Worm (Caenorhabditis elegans) whole organism, midembryonic: ENCODE measurements around the gene irld-24.

Experiments used
- T22C8.4 ChIP-seq: fragments of 200-800 bp; sonication (Bioruptor generic); IDR thresholded peaks from 2 replicates; pipeline ENCODE4 v1.3.6; 2022; ENCODE audit warnings: missing genetic modification characterization, missing compliant biosample characterization
- cog-1 ChIP-seq: sonication (generic microtip); optimal IDR thresholded peaks from 2 replicates; lab custom pipeline; 2016; ENCODE audit warnings: missing genetic modification characterization, missing compliant biosample characterization
- flt-1 ChIP-seq: fragments of 200-800 bp; sonication (Bioruptor generic); IDR thresholded peaks from 2 replicates; pipeline ENCODE4 v1.3.6; 2022; ENCODE audit warnings: missing genetic modification characterization, missing compliant biosample characterization
- klf-2 ChIP-seq: fragments of 200-800 bp; sonication (Bioruptor generic); conservative IDR thresholded peaks from 2 replicates; pipeline ENCODE4 v1.3.6; 2022; ENCODE audit warnings: missing genetic modification reagents, missing genetic modification characterization, missing compliant biosample characterization
- med-1 ChIP-seq: sonication (generic microtip); optimal IDR thresholded peaks from 2 replicates; lab custom pipeline; 2017; ENCODE audit warnings: missing genetic modification characterization, mild to moderate bottlenecking, missing compliant biosample characterization, antibody characterized with exemption, missing genetic modification reagents; ENCODE audit not compliant: insufficient read depth
- ref-1 ChIP-seq: fragments of 200-800 bp; sonication (Bioruptor generic); conservative IDR thresholded peaks from 2 replicates; pipeline ENCODE4 v1.3.6; 2022; ENCODE audit warnings: missing genetic modification reagents, missing genetic modification characterization, missing compliant biosample characterization
- tab-1 ChIP-seq: fragments of 200-800 bp; sonication (Bioruptor generic); IDR thresholded peaks from 2 replicates; pipeline ENCODE4 v1.3.6; 2022; ENCODE audit warnings: missing genetic modification characterization, missing compliant biosample characterization
- ztf-23 ChIP-seq: fragments of 200-800 bp; sonication (Bioruptor generic); IDR thresholded peaks from 2 replicates; pipeline ENCODE4 v1.3.6; 2022; ENCODE audit warnings: missing genetic modification reagents, missing genetic modification characterization, missing compliant biosample characterization
- ztf-29 ChIP-seq: fragments of 200-800 bp; sonication (Bioruptor generic); IDR thresholded peaks from 2 replicates; pipeline ENCODE4 v1.3.6; 2022; ENCODE audit warnings: missing genetic modification reagents, missing genetic modification characterization, missing compliant biosample characterization

Gene irld-24

ce11 chrX:13986307-13986706 lies at the start of gene irld-24:
TSS of gene irld-24 (plus strand) at chrX:13986607.
- no peak for TF ChIP-seq klf-2 (GFP tag; lab: Robert Waterston, UW)
- TF ChIP-seq ztf-23 (GFP tag; lab: Robert Waterston, UW): no peak
- no peak for TF ChIP-seq cog-1
- TF ChIP-seq ztf-29: no peak
- TF ChIP-seq tab-1 (GFP tag; lab: Robert Waterston, UW): no peak
- no peak for TF ChIP-seq T22C8.4 (GFP tag; lab: Robert Waterston, UW)
- no peak for TF ChIP-seq med-1 (GFP tag; lab: Kevin White, UChicago)
- no peak for TF ChIP-seq flt-1 (GFP tag; lab: Robert Waterston, UW)
- no peak for TF ChIP-seq ref-1

- TF ChIP-seq tab-1 (GFP tag; lab: Robert Waterston, UW) (no peak), klf-2 (GFP tag; lab: Robert Waterston, UW) (no peak), ref-1 (no peak), ztf-29 (no peak), T22C8.4 (GFP tag; lab: Robert Waterston, UW) (no peak), flt-1 (GFP tag; lab: Robert Waterston, UW) (no peak), med-1 (GFP tag; lab: Kevin White, UChicago) (no peak), ztf-23 (GFP tag; lab: Robert Waterston, UW) (no peak), cog-1 (no peak)
Observed at ce11 chrX:13936719-13937118, 49.7 kb upstream of the irld-24 start.

ce11 chrX:13937350-13937749 lies 49.1 kb upstream of the irld-24 start:
- TF ChIP-seq flt-1 (GFP tag; lab: Robert Waterston, UW) (no peak), ztf-23 (GFP tag; lab: Robert Waterston, UW) (no peak), T22C8.4 (GFP tag; lab: Robert Waterston, UW) (no peak), klf-2 (GFP tag; lab: Robert Waterston, UW) (no peak), ref-1 (no peak), cog-1 (no peak), med-1 (GFP tag; lab: Kevin White, UChicago) (no peak)

DNA sequence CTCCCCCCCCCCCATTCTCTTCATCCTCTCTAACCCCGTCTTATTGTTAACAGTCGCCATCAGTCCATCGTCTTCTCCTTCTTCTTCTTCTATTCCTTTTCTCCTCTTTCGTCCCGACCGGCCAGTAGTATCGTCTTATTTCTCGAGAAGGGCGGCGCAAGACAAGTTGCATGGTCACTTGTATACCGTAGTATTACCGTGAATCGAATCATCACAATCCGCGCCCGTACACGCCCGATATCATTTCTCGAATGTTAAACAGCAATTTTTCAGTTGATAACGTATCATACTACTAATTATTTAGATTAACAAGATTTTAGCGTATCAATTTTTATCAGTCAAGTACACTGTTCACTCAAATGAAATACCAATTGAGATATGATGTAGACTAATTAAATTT lies 48.5 kb upstream of the irld-24 start:
- TF ChIP-seq ztf-23 (GFP tag; lab: Robert Waterston, UW): no peak
- TF ChIP-seq tab-1 (GFP tag; lab: Robert Waterston, UW): no peak
- no peak for TF ChIP-seq cog-1
- no peak for TF ChIP-seq klf-2 (GFP tag; lab: Robert Waterston, UW)
- no peak for TF ChIP-seq T22C8.4 (GFP tag; lab: Robert Waterston, UW)
- no peak for TF ChIP-seq flt-1 (GFP tag; lab: Robert Waterston, UW)
- no peak for TF ChIP-seq med-1 (GFP tag; lab: Kevin White, UChicago)

DNA sequence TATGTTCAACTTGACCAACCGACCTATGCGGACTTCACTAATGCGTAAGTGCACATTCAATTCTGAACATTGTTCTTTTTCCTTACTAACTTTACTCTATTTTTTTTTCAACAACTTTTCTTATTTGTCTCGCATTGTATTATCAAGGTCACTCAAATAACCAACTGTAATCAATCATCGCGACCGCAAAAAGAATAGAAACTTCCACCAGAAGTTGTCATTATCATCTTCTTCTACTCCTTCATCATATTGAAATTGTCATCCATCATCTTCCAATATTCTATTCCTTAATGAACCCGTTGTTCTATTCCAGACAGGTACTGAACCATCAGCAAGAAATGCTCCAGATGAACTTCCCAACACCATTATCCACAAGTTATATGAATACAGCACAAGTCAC lies 47.0 kb upstream of the irld-24 start:
- TF ChIP-seq klf-2 (GFP tag; lab: Robert Waterston, UW): no peak
- no peak for TF ChIP-seq ztf-23 (GFP tag; lab: Robert Waterston, UW)
- no peak for TF ChIP-seq flt-1 (GFP tag; lab: Robert Waterston, UW)

ce11 chrX:13940287-13940686 lies 46.1 kb upstream of the irld-24 start:
- TF ChIP-seq med-1 (GFP tag; lab: Kevin White, UChicago) (no peak), flt-1 (GFP tag; lab: Robert Waterston, UW) (no peak), tab-1 (GFP tag; lab: Robert Waterston, UW) (no peak), ref-1 (no peak), ztf-23 (GFP tag; lab: Robert Waterston, UW) (no peak), ztf-29 (no peak), T22C8.4 (GFP tag; lab: Robert Waterston, UW) (no peak), cog-1 (no peak), klf-2 (GFP tag; lab: Robert Waterston, UW) (no peak)

- TF ChIP-seq flt-1 (GFP tag; lab: Robert Waterston, UW) (no peak), T22C8.4 (GFP tag; lab: Robert Waterston, UW) (no peak), klf-2 (GFP tag; lab: Robert Waterston, UW) (no peak), cog-1 (no peak), med-1 (GFP tag; lab: Kevin White, UChicago) (no peak), ztf-29 (no peak), ztf-23 (GFP tag; lab: Robert Waterston, UW) (no peak), ref-1 (no peak)
Observed at ce11 chrX:13941296-13941695, 45.1 kb upstream of the irld-24 start.

DNA sequence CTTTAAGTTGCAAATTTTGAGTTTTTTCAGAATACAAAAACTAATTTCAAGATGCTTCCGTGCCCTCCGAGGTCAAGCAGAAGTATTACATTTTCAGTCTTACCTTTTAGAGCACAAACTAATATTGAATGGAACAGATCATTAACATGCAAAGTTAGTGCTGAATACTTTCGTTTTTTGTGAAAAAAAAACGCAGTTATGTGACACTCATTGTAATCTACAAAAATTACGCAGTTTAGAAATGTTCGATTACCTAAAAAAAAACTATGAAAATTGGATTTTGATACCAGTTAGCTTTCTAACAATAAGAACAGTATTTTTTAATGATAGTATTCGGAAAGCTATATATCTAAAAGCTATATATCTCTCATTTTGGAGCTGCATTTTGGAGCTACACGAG lies 44.5 kb upstream of the irld-24 start:
- no peak for TF ChIP-seq med-1 (GFP tag; lab: Kevin White, UChicago)
- no peak for TF ChIP-seq ztf-23 (GFP tag; lab: Robert Waterston, UW)
- TF ChIP-seq ref-1: no peak
- TF ChIP-seq cog-1: no peak
- TF ChIP-seq klf-2 (GFP tag; lab: Robert Waterston, UW): no peak
- no peak for TF ChIP-seq ztf-29
- no peak for TF ChIP-seq tab-1 (GFP tag; lab: Robert Waterston, UW)

DNA sequence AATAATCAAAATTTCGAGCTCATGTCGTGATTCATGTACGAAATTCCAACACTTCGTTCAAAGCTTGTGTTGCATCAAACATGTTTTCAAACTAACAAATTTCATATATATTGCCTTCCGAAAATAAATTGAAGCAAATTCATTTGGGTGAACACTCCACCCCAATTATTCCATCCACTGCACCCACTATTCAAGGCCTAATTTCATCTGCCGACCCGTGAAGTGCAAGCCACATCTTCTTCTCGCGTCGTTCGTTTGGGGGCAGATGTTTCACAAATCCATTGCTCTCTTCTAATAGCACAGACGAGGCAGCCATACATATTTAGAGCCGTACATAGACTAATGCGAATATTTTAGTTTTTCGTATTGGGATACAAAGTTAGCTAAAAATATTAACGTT lies 42.2 kb upstream of the irld-24 start:
- TF ChIP-seq cog-1 (no peak), klf-2 (GFP tag; lab: Robert Waterston, UW) (no peak), ztf-29 (no peak), flt-1 (GFP tag; lab: Robert Waterston, UW) (no peak), tab-1 (GFP tag; lab: Robert Waterston, UW) (no peak), ref-1 (no peak), T22C8.4 (GFP tag; lab: Robert Waterston, UW) (no peak)

- TF ChIP-seq cog-1 (no peak), ref-1 (no peak), klf-2 (GFP tag; lab: Robert Waterston, UW) (no peak), ztf-23 (GFP tag; lab: Robert Waterston, UW) (no peak), T22C8.4 (GFP tag; lab: Robert Waterston, UW) (no peak), med-1 (GFP tag; lab: Kevin White, UChicago) (no peak), ztf-29 (no peak), flt-1 (GFP tag; lab: Robert Waterston, UW) (no peak), tab-1 (GFP tag; lab: Robert Waterston, UW) (no peak)
Observed at ce11 chrX:13945090-13945489, 41.3 kb upstream of the irld-24 start.
